Fruit fly (Drosophila melanogaster) whole organism, adult: Measurements from ENCODE around the gene Dna2.

Source experiments
- CG11617 ChIP-seq: fragments of 200-800 bp; sonication (Bioruptor generic); optimal IDR thresholded peaks from 2 replicates; lab custom pipeline; 2017; ENCODE audit warnings: mild to moderate bottlenecking, missing biosample characterization, missing genetic modification reagents, missing genetic modification characterization
- CG14711 ChIP-seq: fragments of 200-800 bp; sonication (Bioruptor generic); optimal IDR thresholded peaks from 2 replicates; lab custom pipeline; 2018; ENCODE audit warnings: missing biosample characterization, mild to moderate bottlenecking, missing genetic modification characterization, moderate library complexity
- CG1620 ChIP-seq: fragments of 200-800 bp; sonication (Bioruptor generic); optimal IDR thresholded peaks from 2 replicates; lab custom pipeline; 2016; ENCODE audit warnings: missing biosample characterization, missing genetic modification characterization
- CG7101 ChIP-seq: fragments of 200-800 bp; sonication (Bioruptor generic); optimal IDR thresholded peaks from 2 replicates; lab custom pipeline; 2018; ENCODE audit warnings: missing biosample characterization, mild to moderate bottlenecking, missing genetic modification characterization, moderate library complexity
- Clk ChIP-seq: fragments of 200-800 bp; sonication (Bioruptor generic); optimal IDR thresholded peaks from 2 replicates; lab custom pipeline; 2017; ENCODE audit warnings: missing biosample characterization, missing genetic modification characterization
- Crg-1 ChIP-seq: fragments of 200-800 bp; sonication (Bioruptor generic); optimal IDR thresholded peaks from 2 replicates; lab custom pipeline; 2016; ENCODE audit warnings: missing biosample characterization, missing genetic modification characterization
- kay ChIP-seq: fragments of 200-800 bp; sonication (Bioruptor generic); peaks from one replicate; lab custom pipeline; 2016; ENCODE audit warnings: missing biosample characterization, missing genetic modification characterization, borderline replicate concordance
- tj ChIP-seq: fragments of 200-800 bp; sonication (Bioruptor generic); optimal IDR thresholded peaks from 3 replicates; lab custom pipeline; 2017; ENCODE audit warnings: missing biosample characterization, mild to moderate bottlenecking, missing genetic modification characterization, moderate library complexity

dm6 chrX:9987361-9988087 is 22.8 kb upstream of the Dna2 start:
- TF ChIP-seq tj (GFP tag; lab: Kevin White, UChicago) (no peak), Clk (no peak), CG11617 (GFP tag; lab: Kevin White, UChicago) (no peak), Crg-1 (GFP tag; lab: Kevin White, UChicago) (no peak), CG14711 (tag; lab: Kevin White, UChicago) (no peak), CG1620 (no peak), kay (GFP tag; lab: Kevin White, UChicago) (no peak), CG7101 (tag; lab: Kevin White, UChicago) (no peak)
